Worm (Caenorhabditis elegans) whole organism, L2 larva: ENCODE results near the gene ztf-30.

Experiments
- C34F6.9 ChIP-seq: fragments of 150-350 bp; optimal IDR thresholded peaks from 2 replicates; lab custom pipeline; 2014; ENCODE audit warnings: missing biosample characterization, missing genetic modification characterization
- F13H6.1 ChIP-seq: sonication (generic microtip); optimal IDR thresholded peaks from 2 replicates; lab custom pipeline; 2016; ENCODE audit warnings: missing genetic modification characterization, missing compliant biosample characterization
- R02D3.7 ChIP-seq: fragments of 150-350 bp; optimal IDR thresholded peaks from 2 replicates; lab custom pipeline; 2014; ENCODE audit warnings: missing biosample characterization, missing genetic modification characterization
- Y55F3AM.14 ChIP-seq: fragments of 200-800 bp; sonication (Bioruptor generic); optimal IDR thresholded peaks from 2 replicates; lab custom pipeline; 2018; ENCODE audit warnings: mild to moderate bottlenecking, missing genetic modification characterization, missing compliant biosample characterization
- ZK546.5 ChIP-seq: sonication (generic microtip); optimal IDR thresholded peaks from 2 replicates; lab custom pipeline; 2017; ENCODE audit warnings: missing biosample characterization, missing genetic modification characterization
- alr-1 ChIP-seq: fragments of 150-350 bp; optimal IDR thresholded peaks from 2 replicates; lab custom pipeline; 2014; ENCODE audit warnings: missing biosample characterization, missing genetic modification characterization
- ama-1 ChIP-seq: fragments of 150-350 bp; optimal IDR thresholded peaks from 2 replicates; lab custom pipeline; 2018; ENCODE audit warnings: inconsistent platforms
- blmp-1 ChIP-seq: sonication (generic microtip); optimal IDR thresholded peaks from 2 replicates; lab custom pipeline; 2017; ENCODE audit warnings: missing genetic modification characterization, mild to moderate bottlenecking, missing compliant biosample characterization, antibody characterized with exemption, moderate library complexity; ENCODE audit not compliant: insufficient read depth
- ceh-16 ChIP-seq: fragments of 150-350 bp; optimal IDR thresholded peaks from 2 replicates; lab custom pipeline; 2014; ENCODE audit warnings: missing biosample characterization, missing genetic modification characterization
- ceh-82 ChIP-seq: fragments of 150-350 bp; optimal IDR thresholded peaks from 2 replicates; lab custom pipeline; 2014; ENCODE audit warnings: missing biosample characterization, missing genetic modification characterization
- crh-2 ChIP-seq: sonication (generic microtip); optimal IDR thresholded peaks from 2 replicates; lab custom pipeline; 2017; ENCODE audit warnings: missing biosample characterization, missing genetic modification characterization
- elt-1 ChIP-seq: fragments of 150-350 bp; optimal IDR thresholded peaks from 2 replicates; lab custom pipeline; 2014; ENCODE audit warnings: missing biosample characterization, missing genetic modification characterization
- fos-1 ChIP-seq: fragments of 150-350 bp; optimal IDR thresholded peaks from 2 replicates; lab custom pipeline; 2014; ENCODE audit warnings: missing biosample characterization, missing genetic modification characterization
- gmeb-1 ChIP-seq: fragments of 150-350 bp; optimal IDR thresholded peaks from 2 replicates; lab custom pipeline; 2014; ENCODE audit warnings: missing biosample characterization, missing genetic modification characterization
- lin-13 ChIP-seq: fragments of 150-350 bp; optimal IDR thresholded peaks from 2 replicates; lab custom pipeline; 2014; ENCODE audit warnings: missing biosample characterization, missing genetic modification reagents, missing genetic modification characterization
- lin-39 ChIP-seq: fragments of 150-350 bp; optimal IDR thresholded peaks from 2 replicates; lab custom pipeline; 2014; ENCODE audit warnings: missing biosample characterization, missing genetic modification reagents, missing genetic modification characterization
- lsy-2 ChIP-seq, 2 experiments: fragments of 150-350 bp in 1 of 2; sonication (generic microtip) in 1 of 2; optimal IDR thresholded peaks; 2 replicates each; lab custom pipeline; 2014 to 2017; ENCODE audit warnings: missing biosample characterization in 2 of 2, missing genetic modification characterization in 2 of 2
- mbf-1 ChIP-seq: sonication (generic microtip); optimal IDR thresholded peaks from 2 replicates; lab custom pipeline; 2017; ENCODE audit warnings: missing biosample characterization, missing genetic modification characterization
- mdl-1 ChIP-seq, 2 experiments: fragments of 150-350 bp in 1 of 2; sonication (generic microtip) in 1 of 2; optimal IDR thresholded peaks; 2 replicates each; lab custom pipeline; 2017; ENCODE audit warnings: missing biosample characterization in 2 of 2, missing genetic modification characterization in 2 of 2
- nhr-10 ChIP-seq: sonication (generic microtip); optimal IDR thresholded peaks from 2 replicates; lab custom pipeline; 2017; ENCODE audit warnings: missing biosample characterization, missing genetic modification characterization
- nhr-12 ChIP-seq: fragments of 150-350 bp; optimal IDR thresholded peaks from 2 replicates; lab custom pipeline; 2014; ENCODE audit warnings: missing biosample characterization, missing genetic modification characterization
- nhr-129 ChIP-seq: fragments of 150-350 bp; optimal IDR thresholded peaks from 2 replicates; lab custom pipeline; 2014; ENCODE audit warnings: missing biosample characterization, missing genetic modification characterization
- nhr-21 ChIP-seq: fragments of 150-350 bp; optimal IDR thresholded peaks from 2 replicates; lab custom pipeline; 2014; ENCODE audit warnings: missing biosample characterization, missing genetic modification characterization
- nhr-23 ChIP-seq: fragments of 150-350 bp; optimal IDR thresholded peaks from 2 replicates; lab custom pipeline; 2014; ENCODE audit warnings: missing biosample characterization, missing genetic modification reagents, missing genetic modification characterization
- nhr-237 ChIP-seq: fragments of 150-350 bp; optimal IDR thresholded peaks from 2 replicates; lab custom pipeline; 2014; ENCODE audit warnings: missing biosample characterization, missing genetic modification characterization
- nhr-25 ChIP-seq: fragments of 150-350 bp; sonication (generic microtip); optimal IDR thresholded peaks from 3 replicates; lab custom pipeline; 2014; ENCODE audit warnings: missing biosample characterization, missing genetic modification characterization
- nhr-6 ChIP-seq: fragments of 150-350 bp; optimal IDR thresholded peaks from 2 replicates; lab custom pipeline; 2014; ENCODE audit warnings: missing biosample characterization, missing genetic modification characterization
- nhr-77 ChIP-seq: fragments of 150-350 bp; optimal IDR thresholded peaks from 2 replicates; lab custom pipeline; 2014; ENCODE audit warnings: missing biosample characterization, missing genetic modification characterization
- sem-4 ChIP-seq: fragments of 150-350 bp; optimal IDR thresholded peaks from 2 replicates; lab custom pipeline; 2014; ENCODE audit warnings: missing biosample characterization, missing genetic modification reagents, missing genetic modification characterization
- skn-1 ChIP-seq: sonication (generic microtip); optimal IDR thresholded peaks from 2 replicates; lab custom pipeline; 2017; ENCODE audit warnings: missing biosample characterization, missing genetic modification characterization
- sma-3 ChIP-seq: sonication (generic microtip); optimal IDR thresholded peaks from 2 replicates; lab custom pipeline; 2016; ENCODE audit warnings: missing genetic modification reagents, missing genetic modification characterization, missing compliant biosample characterization
- sma-9 ChIP-seq, 2 experiments: fragments of 150-350 bp in 1 of 2; sonication (generic microtip) in 1 of 2; optimal IDR thresholded peaks; 2 replicates each; lab custom pipeline; 2014 to 2016; ENCODE audit warnings: missing genetic modification characterization in 2 of 2, mild to moderate bottlenecking in 1 of 2, missing biosample characterization in 1 of 2, missing compliant biosample characterization in 1 of 2, missing genetic modification reagents in 1 of 2, moderate library complexity in 1 of 2
- snpc-4 ChIP-seq: fragments of 150-350 bp; optimal IDR thresholded peaks from 2 replicates; lab custom pipeline; 2014; ENCODE audit warnings: missing biosample characterization, missing genetic modification characterization
- unc-39 ChIP-seq: fragments of 150-350 bp; optimal IDR thresholded peaks from 2 replicates; lab custom pipeline; 2014; ENCODE audit warnings: missing biosample characterization, missing genetic modification characterization
- unc-55 ChIP-seq: fragments of 150-350 bp; sonication (generic microtip); optimal IDR thresholded peaks from 3 replicates; lab custom pipeline; 2014; ENCODE audit warnings: missing biosample characterization, missing genetic modification reagents, missing genetic modification characterization
- unc-62 ChIP-seq: fragments of 150-350 bp; optimal IDR thresholded peaks from 2 replicates; lab custom pipeline; 2014; ENCODE audit warnings: missing biosample characterization, missing genetic modification reagents, missing genetic modification characterization
- zag-1 ChIP-seq: fragments of 150-350 bp; optimal IDR thresholded peaks from 2 replicates; lab custom pipeline; 2014; ENCODE audit warnings: missing biosample characterization, missing genetic modification characterization
- ztf-1 ChIP-seq: fragments of 200-800 bp; sonication (Bioruptor generic); conservative IDR thresholded peaks from 2 replicates; pipeline ENCODE4 v1.3.6; 2022; ENCODE audit warnings: missing genetic modification characterization, missing compliant biosample characterization
- ztf-4 ChIP-seq: fragments of 150-350 bp; optimal IDR thresholded peaks from 2 replicates; lab custom pipeline; 2014; ENCODE audit warnings: missing biosample characterization, missing genetic modification characterization

The ztf-30 gene

ce11 chrIII:8573869-8574268 lies 23.8 kb downstream of the ztf-30 start:
- TF ChIP-seq alr-1 (tag; lab: Kevin White, UChicago) (no peak), crh-2 (tag; lab: Kevin White, UChicago) (no peak), nhr-77 (no peak), elt-1 (peak; percentile 35), gmeb-1 (no peak), unc-62 (GFP tag; lab: Kevin White, UChicago) (no peak), unc-39 (no peak), mbf-1 (tag; lab: Kevin White, UChicago) (no peak), sma-9 (GFP tag; optimal IDR thresholded peaks at IDR 0.05; lab: Kevin White, UChicago) (no peak), sma-9 (tag; optimal IDR thresholded peaks at IDR 0.05; lab: Kevin White, UChicago) (no peak), ztf-1 (GFP tag; lab: Robert Waterston, UW) (no peak), blmp-1 (tag; lab: Kevin White, UChicago) (peak; percentile 68), nhr-129 (tag; lab: Kevin White, UChicago) (no peak), ceh-82 (tag; lab: Kevin White, UChicago) (no peak), C34F6.9 (tag; lab: Kevin White, UChicago) (no peak)

ce11 chrIII:8573301-8573700 lies 24.4 kb downstream of the ztf-30 start:
- TF ChIP-seq ztf-4 (tag; lab: Kevin White, UChicago) (no peak), ztf-1 (GFP tag; lab: Robert Waterston, UW) (no peak), elt-1 (no peak), unc-39 (no peak), nhr-23 (no peak), sem-4 (tag; lab: Kevin White, UChicago) (no peak), ceh-82 (tag; lab: Kevin White, UChicago) (no peak), sma-3 (GFP tag; lab: Kevin White, UChicago) (no peak), ceh-16 (no peak)

- TF ChIP-seq Y55F3AM.14 (GFP tag; lab: Kevin White, UChicago) (no peak), R02D3.7 (tag; lab: Kevin White, UChicago) (no peak), blmp-1 (tag; lab: Kevin White, UChicago) (peak; percentile 49), nhr-6 (tag; lab: Kevin White, UChicago) (no peak), nhr-25 (peak; percentile 35), nhr-237 (no peak), ztf-4 (tag; lab: Kevin White, UChicago) (no peak), gmeb-1 (no peak)
These were observed 25.8 kb downstream of the ztf-30 start for ce11 chrIII:8571845-8572244.

ce11 chrIII:8570289-8570688 lies 27.4 kb downstream of the ztf-30 start:
- TF ChIP-seq blmp-1 (tag; lab: Kevin White, UChicago) (no peak), unc-55 (GFP tag; lab: Kevin White, UChicago) (no peak), ama-1 (no peak), lin-39 (no peak), sem-4 (tag; lab: Kevin White, UChicago) (no peak), mdl-1 (tag; optimal IDR thresholded peaks at IDR 0.05; lab: Kevin White, UChicago) (no peak), F13H6.1 (no peak), R02D3.7 (tag; lab: Kevin White, UChicago) (no peak), nhr-237 (no peak), snpc-4 (no peak), lin-13 (GFP tag; lab: Kevin White, UChicago) (no peak), ceh-16 (no peak), ZK546.5 (no peak), sma-3 (GFP tag; lab: Kevin White, UChicago) (no peak), nhr-77 (no peak), nhr-12 (tag; lab: Kevin White, UChicago) (no peak)

ce11 chrIII:8564372-8564771 lies 33.3 kb downstream of the ztf-30 start:
- TF ChIP-seq nhr-21 (tag; lab: Kevin White, UChicago) (no peak), lin-39 (no peak), sem-4 (tag; lab: Kevin White, UChicago) (no peak), R02D3.7 (tag; lab: Kevin White, UChicago) (no peak), ceh-16 (no peak), mbf-1 (tag; lab: Kevin White, UChicago) (no peak), ztf-1 (GFP tag; lab: Robert Waterston, UW) (no peak), sma-3 (GFP tag; lab: Kevin White, UChicago) (no peak), unc-62 (GFP tag; lab: Kevin White, UChicago) (no peak), lsy-2 (tag; optimal IDR thresholded peaks at IDR 0.05; lab: Kevin White, UChicago) (no peak), nhr-77 (no peak), C34F6.9 (tag; lab: Kevin White, UChicago) (no peak), nhr-10 (tag; lab: Kevin White, UChicago) (no peak), nhr-6 (tag; lab: Kevin White, UChicago) (no peak), ZK546.5 (no peak), fos-1 (tag; lab: Kevin White, UChicago) (no peak), nhr-25 (no peak), skn-1 (no peak), zag-1 (tag; lab: Kevin White, UChicago) (no peak), unc-55 (GFP tag; lab: Kevin White, UChicago) (no peak)
